Worm (Caenorhabditis elegans) whole organism, mixed stage, embryonic: Measurements from ENCODE around the gene srh-211.

Experiments used
- bed-3 ChIP-seq: fragments of 200-800 bp; sonication (Bioruptor generic); optimal IDR thresholded peaks from 3 replicates; lab custom pipeline; 2018; ENCODE audit warnings: mild to moderate bottlenecking, missing genetic modification characterization, moderate library complexity, missing compliant biosample characterization
- blmp-1 ChIP-seq: fragments of 150-350 bp; optimal IDR thresholded peaks from 2 replicates; lab custom pipeline; 2014; ENCODE audit warnings: missing biosample characterization, missing genetic modification characterization
- ces-1 ChIP-seq: fragments of 150-350 bp; optimal IDR thresholded peaks from 2 replicates; lab custom pipeline; 2014; ENCODE audit warnings: missing biosample characterization, missing genetic modification reagents, missing genetic modification characterization
- flh-1 ChIP-seq: fragments of 200-800 bp; sonication (Bioruptor generic); optimal IDR thresholded peaks from 2 replicates; lab custom pipeline; 2018; ENCODE audit warnings: mild to moderate bottlenecking, missing genetic modification characterization, moderate library complexity, missing compliant biosample characterization
- mab-5 ChIP-seq: fragments of 150-350 bp; optimal IDR thresholded peaks from 2 replicates; lab custom pipeline; 2014; ENCODE audit warnings: missing biosample characterization, missing genetic modification characterization
- mep-1 ChIP-seq: fragments of 150-350 bp; optimal IDR thresholded peaks from 2 replicates; lab custom pipeline; 2017; ENCODE audit warnings: missing biosample characterization, missing genetic modification reagents, missing genetic modification characterization, inconsistent platforms
- pha-4 ChIP-seq: fragments of 150-350 bp; optimal IDR thresholded peaks from 2 replicates; lab custom pipeline; 2018; ENCODE audit warnings: missing biosample characterization, missing genetic modification reagents, missing genetic modification characterization
- sptf-1 ChIP-seq: sonication (generic microtip); optimal IDR thresholded peaks from 2 replicates; lab custom pipeline; 2017; ENCODE audit warnings: mild to moderate bottlenecking, missing genetic modification characterization, moderate library complexity, missing compliant biosample characterization
- unc-62 ChIP-seq: fragments of 150-350 bp; optimal IDR thresholded peaks from 2 replicates; lab custom pipeline; 2014; ENCODE audit warnings: missing biosample characterization, missing genetic modification reagents, missing genetic modification characterization
- ztf-11 ChIP-seq: fragments of 150-350 bp; optimal IDR thresholded peaks from 2 replicates; lab custom pipeline; 2014; ENCODE audit warnings: missing biosample characterization, missing genetic modification characterization

ce11 chrV:4120629-4121028 is 39.4 kb upstream of the srh-211 start, which contains the start of gene T05B4.10:
- no peak for TF ChIP-seq pha-4 (tag; lab: Kevin White, UChicago)
- TF ChIP-seq bed-3, result no peak
- TF ChIP-seq flh-1 (GFP tag; lab: Kevin White, UChicago), result no peak
- TF ChIP-seq mab-5 (tag; lab: Kevin White, UChicago), result no peak
- TF ChIP-seq blmp-1 (tag; lab: Kevin White, UChicago), result no peak
- TF ChIP-seq ces-1 (GFP tag; lab: Kevin White, UChicago), result no peak
- TF ChIP-seq sptf-1 (tag; lab: Kevin White, UChicago), result no peak
- no peak for TF ChIP-seq mep-1 (tag; lab: Kevin White, UChicago)
- no peak for TF ChIP-seq unc-62 (GFP tag; lab: Kevin White, UChicago)
- no peak for TF ChIP-seq ztf-11 (tag; lab: Kevin White, UChicago)
